Worm (Caenorhabditis elegans) whole organism, L3 larva: ENCODE data around the gene Y39E4B.6.

ENCODE experiments used
- R02D3.7 ChIP-seq: fragments of 150-350 bp; optimal IDR thresholded peaks from 2 replicates; lab custom pipeline; 2014; ENCODE audit warnings: missing biosample characterization, missing genetic modification characterization
- ZK546.5 ChIP-seq: sonication (generic microtip); optimal IDR thresholded peaks from 2 replicates; lab custom pipeline; 2017; ENCODE audit warnings: missing biosample characterization, missing genetic modification characterization
- ceh-82 ChIP-seq: fragments of 150-350 bp; optimal IDR thresholded peaks from 2 replicates; lab custom pipeline; 2014; ENCODE audit warnings: missing biosample characterization, missing genetic modification characterization
- elt-1 ChIP-seq: fragments of 150-350 bp; optimal IDR thresholded peaks from 2 replicates; lab custom pipeline; 2014; ENCODE audit warnings: missing biosample characterization, missing genetic modification characterization
- lsy-12 ChIP-seq: sonication (generic microtip); optimal IDR thresholded peaks from 2 replicates; lab custom pipeline; 2016; ENCODE audit warnings: mild to moderate bottlenecking, missing genetic modification characterization, missing compliant biosample characterization
- nhr-67 ChIP-seq: fragments of 150-350 bp; optimal IDR thresholded peaks from 2 replicates; lab custom pipeline; 2014; ENCODE audit warnings: missing biosample characterization, missing genetic modification characterization
- unc-62 ChIP-seq: fragments of 150-350 bp; sonication (generic microtip); optimal IDR thresholded peaks from 4 replicates; lab custom pipeline; 2014; ENCODE audit warnings: missing biosample characterization, missing genetic modification reagents, missing genetic modification characterization

ce11 chrIII:13101070-13101469 lies 30.5 kb downstream of the Y39E4B.6 start:
- TF ChIP-seq elt-1 (tag; lab: Kevin White, UChicago) (no peak), ceh-82 (tag; lab: Kevin White, UChicago) (no peak), lsy-12 (tag; lab: Kevin White, UChicago) (no peak), unc-62 (GFP tag; lab: Kevin White, UChicago) (no peak), R02D3.7 (no peak), ZK546.5 (tag; lab: Kevin White, UChicago) (no peak), nhr-67 (tag; lab: Kevin White, UChicago) (no peak)
